Fruit fly (Drosophila melanogaster) Kc167 (cell line): ENCODE data around the gene CG44004.

Experiments used
- Sin3A ChIP-seq: fragments of >200 bp; optimal IDR thresholded peaks from 2 replicates; lab custom pipeline; 2018; ENCODE audit warnings: missing external identifiers
- h ChIP-seq: fragments of >200 bp; optimal IDR thresholded peaks from 3 replicates; lab custom pipeline; 2018; ENCODE audit warnings: missing external identifiers
- insv ChIP-seq: fragments of >200 bp; optimal IDR thresholded peaks from 3 replicates; lab custom pipeline; 2018; ENCODE audit warnings: missing external identifiers
- psq ChIP-seq: fragments of >200 bp; optimal IDR thresholded peaks from 2 replicates; lab custom pipeline; 2017; ENCODE audit warnings: missing external identifiers
- ttk ChIP-seq: sonication (Bioruptor generic); optimal IDR thresholded peaks from 2 replicates; lab custom pipeline; 2017; ENCODE audit warnings: missing external identifiers

dm6 chr3L:18038122-18038762, 35.4 kb downstream of the CG44004 start:
- no peak for TF ChIP-seq Sin3A
- TF ChIP-seq ttk (lab: Kevin White, UChicago): no peak
- TF ChIP-seq psq (lab: Kevin White, UChicago): no peak
- no peak for TF ChIP-seq h (lab: Kevin White, UChicago)
- no peak for TF ChIP-seq insv
